Fruit fly (Drosophila melanogaster): Measurements from ENCODE around the gene ATPsynG.

dm6 chr2L:11021606-11022005 is 45.4 kb upstream of the ATPsynG start:
- TF ChIP-seq Lpt (GFP tag; optimal IDR thresholded peaks at IDR 0.05) (no peak), CG3032 (tag; optimal IDR thresholded peaks at IDR 0.05) (no peak), CG11294 (GFP tag; IDR thresholded peaks at IDR 0.05) (no peak), Eip93F (GFP tag; optimal IDR thresholded peaks at IDR 0.05) (no peak), CG10631 (GFP tag; optimal IDR thresholded peaks at IDR 0.05) (peak; percentile 4), Sox102F (GFP tag; optimal IDR thresholded peaks at IDR 0.05) (peak; percentile 9), CG6808 (GFP tag; optimal IDR thresholded peaks at IDR 0.05) (peak; percentile 39), OdsH (GFP tag; optimal IDR thresholded peaks at IDR 0.05) (peak; percentile 28), topi (GFP tag; optimal IDR thresholded peaks at IDR 0.05) (peak; percentile 58), spab (GFP tag; optimal IDR thresholded peaks at IDR 0.05) (peak; percentile 4), lz (GFP tag; optimal IDR thresholded peaks at IDR 0.05) (peak; percentile 43)

Measured in whole organism, prepupa.